1 worm cellular context compared by ENCODE assay signal in genomic region chrIV:9737204-9737790, ce11.
TF ChIP-seq lines count a peak whose summit lies in the region.

Gene cka-1, minus strand, starts transcription at chrIV:9737621.

TF ChIP-seq in whole organism, L1 larva, 84 proteins besides CTCF, POLR2A, EP300 and RAD21 (continued from another document):
- TF ChIP-seq fkh-4 (tag; optimal IDR thresholded peaks at IDR 0.05; lab: Kevin White, UChicago; ENCODE audit: borderline replicate concordance) (no peak), xbp-1 (tag; optimal IDR thresholded peaks at IDR 0.05; lab: Kevin White, UChicago) (no peak), fkh-8 (tag; optimal IDR thresholded peaks at IDR 0.05; lab: Kevin White, UChicago) (no peak), mef-2 (tag; optimal IDR thresholded peaks at IDR 0.05; lab: Kevin White, UChicago) (no peak), unc-130 (tag; optimal IDR thresholded peaks at IDR 0.05; lab: Kevin White, UChicago) (no peak), ces-1 (GFP tag; optimal IDR thresholded peaks at IDR 0.05; lab: Kevin White, UChicago) (no peak), skn-1 (tag; optimal IDR thresholded peaks at IDR 0.05; lab: Kevin White, UChicago) (no peak), nhr-71 (tag; optimal IDR thresholded peaks at IDR 0.05; lab: Kevin White, UChicago) (peak; percentile 63), isw-1 (GFP tag; IDR thresholded peaks at IDR 0.05; lab: Robert Waterston, UW) (no peak), alr-1 (tag; optimal IDR thresholded peaks at IDR 0.05; lab: Kevin White, UChicago; ENCODE audit: borderline replicate concordance) (no peak)
TF ChIP-seq in whole organism, L1 larva: peak in this region for 13.
